Fruit fly (Drosophila melanogaster): ENCODE results near the gene rho.

Gene rho

DNA sequence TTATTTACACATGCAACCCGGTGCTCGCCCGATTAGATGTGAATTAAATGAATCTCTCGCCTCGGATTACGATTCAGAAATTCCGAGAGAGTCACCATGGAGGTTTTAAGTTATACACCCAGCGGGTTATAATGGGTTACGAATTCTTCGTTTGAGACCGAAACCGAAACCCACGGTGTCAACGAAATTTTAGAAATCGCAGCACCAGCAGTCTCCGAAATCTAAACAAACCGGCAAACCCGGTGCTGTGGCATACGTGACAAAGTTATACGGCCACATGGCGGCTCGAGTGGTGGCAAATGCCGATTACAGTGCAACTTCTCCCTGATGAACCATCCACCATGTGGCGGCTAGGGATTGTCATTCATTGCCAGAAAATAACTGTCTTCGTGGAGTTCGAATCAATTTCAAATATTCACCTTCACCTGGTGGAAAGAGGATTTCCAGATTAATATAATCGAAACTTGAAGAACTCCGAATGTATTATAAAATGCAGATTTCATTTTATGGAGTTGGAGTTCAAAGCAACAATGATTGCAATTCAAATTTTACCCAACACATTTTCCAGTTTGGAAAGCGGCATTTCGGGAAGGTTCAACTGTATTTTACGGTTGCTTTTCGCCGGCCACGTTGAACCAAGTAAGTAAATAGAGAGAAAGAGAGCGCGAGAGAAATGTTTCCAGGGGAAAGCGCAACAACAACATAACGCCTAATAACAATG, 52.4 kb downstream of the rho start (continued):
- TF ChIP-seq CG12219 (GFP tag; optimal IDR thresholded peaks at IDR 0.05) (peak; percentile 68), CG17359 (tag; optimal IDR thresholded peaks at IDR 0.05) (peak; percentile 80), prd (optimal IDR thresholded peaks at IDR 0.05) (no peak), prd (GFP tag; IDR thresholded peaks at IDR 0.05) (peak; percentile 79), CG6854 (GFP tag; optimal IDR thresholded peaks at IDR 0.05) (no peak), CG1647 (GFP tag; optimal IDR thresholded peaks at IDR 0.05) (no peak), CG3407 (GFP tag; optimal IDR thresholded peaks at IDR 0.05) (peak; percentile 71), CG14710 (tag; optimal IDR thresholded peaks at IDR 0.05) (peak; percentile 67), rib (GFP tag; IDR thresholded peaks at IDR 0.05) (no peak), crp (GFP tag; optimal IDR thresholded peaks at IDR 0.05) (no peak), CG4328 (GFP tag; optimal IDR thresholded peaks at IDR 0.05) (peak; percentile 26), Ssrp (tag; optimal IDR thresholded peaks at IDR 0.05) (peak; percentile 81), CG12071 (GFP tag; optimal IDR thresholded peaks at IDR 0.05) (peak; percentile 53), vvl (GFP tag; IDR thresholded peaks at IDR 0.05) (peak; percentile 69), Mad (GFP tag; optimal IDR thresholded peaks at IDR 0.05) (peak; percentile 43), HHEX (GFP tag; optimal IDR thresholded peaks at IDR 0.05) (peak; percentile 53), cas (GFP tag; IDR thresholded peaks at IDR 0.05) (no peak), scrt (GFP tag; optimal IDR thresholded peaks at IDR 0.05) (peak; percentile 3), CG10979 (tag; optimal IDR thresholded peaks at IDR 0.05) (peak; percentile 83), CG15696 (tag; optimal IDR thresholded peaks at IDR 0.05) (peak; percentile 77), BtbVII (GFP tag; optimal IDR thresholded peaks at IDR 0.05) (peak; percentile 26), slou (GFP tag; optimal IDR thresholded peaks at IDR 0.05) (no peak), slp2 (GFP tag; optimal IDR thresholded peaks at IDR 0.05) (peak; percentile 61), Atf-2 (GFP tag; optimal IDR thresholded peaks at IDR 0.05) (peak; percentile 74), Drgx (GFP tag; IDR thresholded peaks at IDR 0.05) (peak; percentile 79), Ets97D (GFP tag; optimal IDR thresholded peaks at IDR 0.05) (peak; percentile 5), CG12769 (tag; optimal IDR thresholded peaks at IDR 0.05) (peak; percentile 39), pros (GFP tag; optimal IDR thresholded peaks at IDR 0.05) (peak; percentile 53), abd-A (tag; optimal IDR thresholded peaks at IDR 0.05) (no peak), Pdp1 (GFP tag; optimal IDR thresholded peaks at IDR 0.05) (peak in 1 of 2 experiments; percentile 64), CG18764 (GFP tag; optimal IDR thresholded peaks at IDR 0.05) (peak; percentile 33), CG13287 (GFP tag; IDR thresholded peaks at IDR 0.05; ENCODE audit: partially characterized antibody) (no peak), H15 (GFP tag; IDR thresholded peaks at IDR 0.05) (no peak), CG12744 (GFP tag; optimal IDR thresholded peaks at IDR 0.05) (peak; percentile 16), C15 (GFP tag; IDR thresholded peaks at IDR 0.05) (no peak), Six4 (GFP tag; optimal IDR thresholded peaks at IDR 0.05) (peak; percentile 68), h (optimal IDR thresholded peaks at IDR 0.05) (no peak), D (optimal IDR thresholded peaks at IDR 0.05) (no peak), D (GFP tag; optimal IDR thresholded peaks at IDR 0.05) (peak; percentile 80), CG2120 (GFP tag; optimal IDR thresholded peaks at IDR 0.05) (peak; percentile 64), Doc3 (GFP tag; IDR thresholded peaks at IDR 0.05; ENCODE audit: partially characterized antibody) (no peak), sim (GFP tag; IDR thresholded peaks at IDR 0.05) (0 out of 2 replicates have a peak, but pooled peaks have one; percentile 6)
